Worm (Caenorhabditis elegans) whole organism, L1 larva: ENCODE data around the gene R08E5.1.

Experiments used
- ama-1 ChIP-seq: fragments of 150-350 bp; optimal IDR thresholded peaks from 2 replicates; lab custom pipeline; 2014
- ceh-88 ChIP-seq: fragments of 200-800 bp; sonication (Bioruptor generic); IDR thresholded peaks from 2 replicates; pipeline ENCODE4 v1.3.6; 2022; ENCODE audit warnings: missing genetic modification characterization, missing compliant biosample characterization
- efl-1 ChIP-seq, 4 experiments: fragments of 150-350 bp; optimal IDR thresholded peaks in 3 of 4; peaks in 1 of 4; 1 replicate in 1 of 4; 2 replicates in 3 of 4; lab custom pipeline; 2014; ENCODE audit warnings: missing biosample characterization in 2 of 4, missing genetic modification characterization in 2 of 4, missing genetic modification reagents in 2 of 4
- elt-3 ChIP-seq, 6 experiments: fragments of 150-350 bp in 1 of 6; sonication (generic microtip); optimal IDR thresholded peaks; 2 replicates each; lab custom pipeline; 2017 to 2018; ENCODE audit warnings: missing biosample characterization in 6 of 6, missing genetic modification characterization in 6 of 6, inconsistent platforms in 1 of 6
- jun-1 ChIP-seq: fragments of 150-350 bp; optimal IDR thresholded peaks from 2 replicates; lab custom pipeline; 2014; ENCODE audit warnings: missing biosample characterization, missing genetic modification reagents, missing genetic modification characterization
- mdl-1 ChIP-seq, 2 experiments: fragments of 150-350 bp; optimal IDR thresholded peaks; 2 replicates each; lab custom pipeline; 2014 to 2017; ENCODE audit warnings: missing biosample characterization in 2 of 2, missing genetic modification characterization in 2 of 2, inconsistent platforms in 1 of 2
- nhr-11 ChIP-seq: fragments of 150-350 bp; optimal IDR thresholded peaks from 2 replicates; lab custom pipeline; 2014; ENCODE audit warnings: missing biosample characterization, missing genetic modification characterization
- sox-4 ChIP-seq: sonication (generic microtip); optimal IDR thresholded peaks from 2 replicates; lab custom pipeline; 2016; ENCODE audit warnings: missing genetic modification characterization, missing compliant biosample characterization

R08E5.1 gene

DNA sequence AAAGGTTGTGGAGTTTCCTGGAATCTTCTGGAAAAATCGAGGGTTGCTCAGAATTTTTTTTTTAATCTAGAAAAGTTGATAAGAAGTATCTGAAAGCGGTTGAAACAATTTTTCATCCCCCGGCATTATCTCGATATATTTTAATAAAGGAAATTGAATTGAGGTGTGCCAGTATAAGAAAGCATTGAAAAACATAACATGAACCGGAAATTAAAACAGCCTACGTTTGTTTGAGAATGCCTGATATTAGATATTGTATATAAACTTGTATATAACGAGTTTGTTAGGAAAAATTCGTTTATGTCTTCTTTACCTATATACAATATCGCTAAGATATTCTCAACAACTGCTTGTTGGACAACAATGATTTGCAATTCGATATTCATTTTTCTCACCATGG, 46.5 kb downstream of the R08E5.1 start, which contains the start of gene str-30:
Gene str-30 (plus strand): TSS at position 301 of the 400 bp plus-strand sequence.
- no peak for TF ChIP-seq jun-1 (tag; lab: Kevin White, UChicago)
- no peak for TF ChIP-seq sox-4 (tag; lab: Kevin White, UChicago)
- no peak for TF ChIP-seq nhr-11 (tag; lab: Kevin White, UChicago)
- no peak for TF ChIP-seq elt-3 (tag; optimal IDR thresholded peaks at IDR 0.05; lab: Kevin White, UChicago)
- TF ChIP-seq efl-1 (optimal IDR thresholded peaks at IDR 0.05; lab: Kevin White, UChicago), result no peak
- TF ChIP-seq efl-1 (GFP tag; optimal IDR thresholded peaks at IDR 0.05 in 1 of 2; lab: Kevin White, UChicago), result no peak
- no peak for TF ChIP-seq ceh-88 (GFP tag; lab: Robert Waterston, UW)
- TF ChIP-seq ama-1, result no peak
- TF ChIP-seq mdl-1 (tag; optimal IDR thresholded peaks at IDR 0.05; lab: Kevin White, UChicago), result no peak
